Worm (Caenorhabditis elegans) whole organism, young adult: ENCODE measurements around the gene aaim-1.

ENCODE experiments used
- F10E7.11 ChIP-seq: sonication (generic microtip); optimal IDR thresholded peaks from 2 replicates; lab custom pipeline; 2017; ENCODE audit warnings: mild to moderate bottlenecking, missing genetic modification characterization, moderate library complexity, missing compliant biosample characterization
- F49E8.2 ChIP-seq: sonication (generic microtip); optimal IDR thresholded peaks from 3 replicates; lab custom pipeline; 2017; ENCODE audit warnings: missing genetic modification characterization, mild to moderate bottlenecking, missing compliant biosample characterization, antibody characterized with exemption, moderate library complexity; ENCODE audit not compliant: insufficient read depth
- T07F8.4 ChIP-seq: sonication (generic microtip); optimal IDR thresholded peaks from 2 replicates; lab custom pipeline; 2016; ENCODE audit warnings: mild to moderate bottlenecking, missing genetic modification characterization, moderate library complexity, missing compliant biosample characterization
- ceh-27 ChIP-seq: fragments of 200-800 bp; sonication (Bioruptor generic); optimal IDR thresholded peaks from 2 replicates; lab custom pipeline; 2018; ENCODE audit warnings: mild to moderate bottlenecking, missing genetic modification characterization, moderate library complexity, missing compliant biosample characterization
- ets-4 ChIP-seq: fragments of 200-800 bp; sonication (Bioruptor generic); optimal IDR thresholded peaks from 2 replicates; lab custom pipeline; 2018; ENCODE audit warnings: mild to moderate bottlenecking, missing genetic modification characterization, missing compliant biosample characterization
- hrde-1 ChIP-seq: sonication (generic microtip); optimal IDR thresholded peaks from 2 replicates; lab custom pipeline; 2016; ENCODE audit warnings: missing genetic modification characterization, mild to moderate bottlenecking, missing compliant biosample characterization, moderate library complexity, missing genotype, missing genetic modification reagents, borderline replicate concordance
- lin-40 ChIP-seq: sonication (generic microtip); optimal IDR thresholded peaks from 2 replicates; lab custom pipeline; 2016; ENCODE audit warnings: missing genetic modification characterization, mild to moderate bottlenecking, missing compliant biosample characterization, missing genotype, missing genetic modification reagents
- snpc-3.4 ChIP-seq: sonication (generic microtip); optimal IDR thresholded peaks from 2 replicates; lab custom pipeline; 2017; ENCODE audit warnings: missing genetic modification characterization, mild to moderate bottlenecking, missing compliant biosample characterization, antibody characterized with exemption, moderate library complexity, missing genotype, missing genetic modification reagents
- unc-130 ChIP-seq: sonication (generic microtip); optimal IDR thresholded peaks from 2 replicates; lab custom pipeline; 2016; ENCODE audit warnings: missing genetic modification reagents, missing genetic modification characterization, missing compliant biosample characterization
- zim-3 ChIP-seq: sonication (generic microtip); optimal IDR thresholded peaks from 2 replicates; lab custom pipeline; 2017; ENCODE audit warnings: mild to moderate bottlenecking, missing genetic modification characterization, moderate library complexity, missing compliant biosample characterization

DNA sequence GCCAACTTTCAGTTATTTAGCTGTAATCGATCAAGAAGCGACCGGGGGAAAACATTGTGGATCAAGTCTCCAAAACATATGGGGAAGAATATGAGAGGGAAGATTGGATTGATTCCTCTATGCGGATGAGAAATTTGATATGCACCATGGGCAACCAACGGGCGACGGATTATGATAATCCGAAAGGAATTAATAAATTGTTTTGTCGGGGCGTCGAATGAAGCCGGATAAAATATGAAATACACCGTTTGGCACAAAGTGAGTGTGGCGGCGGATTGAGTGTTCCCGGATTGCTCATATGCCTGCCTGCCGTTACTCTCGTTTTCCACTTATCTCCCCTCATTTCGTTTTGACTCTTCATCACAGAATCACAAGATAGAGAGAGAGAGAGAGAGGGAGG, 47.0 kb upstream of the aaim-1 start:
- TF ChIP-seq unc-130 (no peak), hrde-1 (tag; lab: Kevin White, UChicago) (no peak), zim-3 (tag; lab: Kevin White, UChicago) (no peak), ceh-27 (GFP tag; lab: Kevin White, UChicago) (no peak), lin-40 (tag; lab: Kevin White, UChicago) (no peak), T07F8.4 (no peak), ets-4 (no peak), F49E8.2 (tag; lab: Kevin White, UChicago) (no peak), F10E7.11 (tag; lab: Kevin White, UChicago) (no peak), snpc-3.4 (tag; lab: Kevin White, UChicago) (no peak)
